Worm (Caenorhabditis elegans): Measurements from ENCODE around the gene C50F4.6.

The C50F4.6 gene

DNA sequence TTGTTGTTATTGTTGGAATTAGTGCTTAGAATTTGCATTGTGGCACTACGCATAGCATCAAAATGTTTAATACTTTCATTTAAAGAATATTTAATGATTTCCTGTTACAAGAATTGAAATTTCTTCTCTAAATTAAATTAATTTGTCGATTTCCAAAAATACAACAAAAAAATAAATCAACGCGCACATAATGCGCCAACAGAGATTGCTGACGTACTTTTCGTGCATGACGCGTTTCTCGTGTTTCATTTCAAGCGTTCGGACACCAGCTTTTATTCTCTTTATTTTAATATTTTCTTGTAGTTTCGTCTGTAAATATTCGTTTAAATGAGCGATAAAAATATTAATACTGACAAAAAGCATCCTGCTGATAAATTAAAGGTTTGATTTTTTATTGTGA lies 32.3 kb upstream of the C50F4.6 start, which contains the start of gene eif-2Bdelta (continued):
- TF ChIP-seq ceh-82 (tag; optimal IDR thresholded peaks at IDR 0.05): peak; percentile 20 to 45 (median 45)
- TF ChIP-seq mab-9 (GFP tag; IDR thresholded peaks at IDR 0.05): no peak
- TF ChIP-seq xbp-1 (tag; optimal IDR thresholded peaks at IDR 0.05): peak; percentile 75
- TF ChIP-seq fkh-4 (tag; optimal IDR thresholded peaks at IDR 0.05; ENCODE audit: borderline replicate concordance): no peak
- peak; percentile 83 for TF ChIP-seq nhr-71 (tag; optimal IDR thresholded peaks at IDR 0.05)
- peak in 1 of 6 experiments; percentile 2 for TF ChIP-seq elt-3 (tag; optimal IDR thresholded peaks at IDR 0.05)
- no peak for TF ChIP-seq sptf-1 (tag; optimal IDR thresholded peaks at IDR 0.05)
- TF ChIP-seq unc-30 (tag; optimal IDR thresholded peaks at IDR 0.05): no peak
- no peak for TF ChIP-seq jun-1 (tag; optimal IDR thresholded peaks at IDR 0.05)
- no peak for TF ChIP-seq nhr-28 (tag; optimal IDR thresholded peaks at IDR 0.05)
- peak; percentile 70 for TF ChIP-seq nhr-20 (tag; optimal IDR thresholded peaks at IDR 0.05)
- no peak for TF ChIP-seq hlh-17 (GFP tag; optimal IDR thresholded peaks at IDR 0.05; ENCODE audit: borderline replicate concordance)
- TF ChIP-seq sox-4 (tag; optimal IDR thresholded peaks at IDR 0.05): peak; percentile 63
- peak; percentile 80 for TF ChIP-seq nhr-85 (tag)
- TF ChIP-seq pax-3 (tag; optimal IDR thresholded peaks at IDR 0.05): no peak
- no peak for TF ChIP-seq ceh-8 (GFP tag; optimal IDR thresholded peaks at IDR 0.05)
- TF ChIP-seq isw-1 (GFP tag; IDR thresholded peaks at IDR 0.05): peak; percentile 59
- TF ChIP-seq blmp-1 (tag; optimal IDR thresholded peaks at IDR 0.05): peak; percentile 52
- no peak for TF ChIP-seq lin-15B (tag; optimal IDR thresholded peaks at IDR 0.05)
- no peak for TF ChIP-seq aha-1 (tag; optimal IDR thresholded peaks at IDR 0.05)
- no peak for TF ChIP-seq pqm-1 (tag; optimal IDR thresholded peaks at IDR 0.05)
- peak; percentile 9 for TF ChIP-seq ceh-90 (tag; optimal IDR thresholded peaks at IDR 0.05)
- peak; percentile 76 for TF ChIP-seq swsn-7 (tag; optimal IDR thresholded peaks at IDR 0.05)
- no peak for TF ChIP-seq F16B12.6 (tag; optimal IDR thresholded peaks at IDR 0.05)
- no peak for TF ChIP-seq unc-130 (tag; optimal IDR thresholded peaks at IDR 0.05)
- TF ChIP-seq ama-1 (optimal IDR thresholded peaks at IDR 0.05): no peak
- no peak for TF ChIP-seq ces-1 (GFP tag; optimal IDR thresholded peaks at IDR 0.05)
- TF ChIP-seq ztf-4 (tag; optimal IDR thresholded peaks at IDR 0.05): no peak
- TF ChIP-seq lin-13 (GFP tag; optimal IDR thresholded peaks at IDR 0.05): no peak
- no peak for TF ChIP-seq zag-1 (tag; optimal IDR thresholded peaks at IDR 0.05)
- TF ChIP-seq tbx-2 (tag; optimal IDR thresholded peaks at IDR 0.05): peak; percentile 75
- no peak for TF ChIP-seq ets-5 (GFP tag; IDR thresholded peaks at IDR 0.05)
- no peak for TF ChIP-seq mef-2 (tag; optimal IDR thresholded peaks at IDR 0.05)
- no peak for TF ChIP-seq ceh-88 (GFP tag; IDR thresholded peaks at IDR 0.05)
- no peak for TF ChIP-seq vab-15 (tag; optimal IDR thresholded peaks at IDR 0.05)
- peak in 1 of 2 experiments; percentile 26 for TF ChIP-seq mdl-1 (tag; optimal IDR thresholded peaks at IDR 0.05)
- no peak for TF ChIP-seq egl-27 (tag; optimal IDR thresholded peaks at IDR 0.05)
- TF ChIP-seq lin-35 (GFP tag; optimal IDR thresholded peaks at IDR 0.05): peak; percentile 49 to 76
- no peak for TF ChIP-seq fos-1 (tag; optimal IDR thresholded peaks at IDR 0.05)
- TF ChIP-seq lin-39 (tag; optimal IDR thresholded peaks at IDR 0.05): peak; percentile 67
- TF ChIP-seq nhr-76 (tag; optimal IDR thresholded peaks at IDR 0.05): no peak
- TF ChIP-seq aly-2 (tag; optimal IDR thresholded peaks at IDR 0.05): no peak
- TF ChIP-seq snu-23 (GFP tag; optimal IDR thresholded peaks at IDR 0.05): peak; percentile 79
- TF ChIP-seq snpc-4 (tag; optimal IDR thresholded peaks at IDR 0.05): peak; percentile 54
- no peak for TF ChIP-seq Y116A8C.19 (tag; optimal IDR thresholded peaks at IDR 0.05; ENCODE audit: borderline replicate concordance)
- no peak for TF ChIP-seq alr-1 (tag; optimal IDR thresholded peaks at IDR 0.05; ENCODE audit: borderline replicate concordance)
- TF ChIP-seq zip-4 (GFP tag; optimal IDR thresholded peaks at IDR 0.05): peak; percentile 27
- TF ChIP-seq C04F5.9 (tag; optimal IDR thresholded peaks at IDR 0.05): peak; percentile 15
- TF ChIP-seq nhr-12 (tag; optimal IDR thresholded peaks at IDR 0.05): no peak
- TF ChIP-seq C34B4.2 (tag; optimal IDR thresholded peaks at IDR 0.05): no peak
- peak; percentile 39 for TF ChIP-seq C16A3.4 (tag; optimal IDR thresholded peaks at IDR 0.05)
- TF ChIP-seq skn-1 (tag; optimal IDR thresholded peaks at IDR 0.05): peak; percentile 29
- peak; percentile 76 for TF ChIP-seq irx-1 (tag; optimal IDR thresholded peaks at IDR 0.05)
- TF ChIP-seq hlh-4 (tag; optimal IDR thresholded peaks at IDR 0.05): no peak
- TF ChIP-seq nhr-84 (tag; optimal IDR thresholded peaks at IDR 0.05): no peak

Measured in whole organism, L1 larva.